Worm (Caenorhabditis elegans): Measurements from ENCODE around the gene C34D4.2.

ce11 chrIV:7191745-7192144 is 37.3 kb downstream of the C34D4.2 start, which contains the start of gene R13A1.5:
- no peak for TF ChIP-seq lsy-2 (tag; optimal IDR thresholded peaks at IDR 0.05)
- TF ChIP-seq nhr-77 (tag; optimal IDR thresholded peaks at IDR 0.05): no peak
- no peak for TF ChIP-seq egl-27 (tag; optimal IDR thresholded peaks at IDR 0.05)

All from whole organism, L2 larva.